Fruit fly (Drosophila melanogaster) whole organism, embryonic: ENCODE measurements around the gene Ufsp2.

ENCODE experiments used
- Adf1 ChIP-seq: fragments of 200-800 bp; sonication (Bioruptor generic); IDR thresholded peaks from 2 replicates; pipeline ENCODE4 v1.3.6; 2022; ENCODE audit warnings: missing biosample characterization, missing genetic modification characterization
- Antp ChIP-seq: fragments of 200-800 bp; sonication (Bioruptor generic); optimal IDR thresholded peaks from 3 replicates; lab custom pipeline; 2016; ENCODE audit warnings: missing biosample characterization, missing genetic modification characterization
- B-H2 ChIP-seq: fragments of 200-800 bp; sonication (Bioruptor generic); optimal IDR thresholded peaks from 2 replicates; lab custom pipeline; 2018; ENCODE audit warnings: missing biosample characterization, mild to moderate bottlenecking, missing genetic modification characterization
- CG11696 ChIP-seq: fragments of 200-800 bp; sonication (Bioruptor generic); IDR thresholded peaks from 2 replicates; pipeline ENCODE4 v1.3.6; 2022; ENCODE audit warnings: missing biosample characterization, missing genetic modification characterization
- CG11723 ChIP-seq: fragments of 200-800 bp; sonication (Bioruptor generic); optimal IDR thresholded peaks from 2 replicates; lab custom pipeline; 2017; ENCODE audit warnings: missing biosample characterization, mild to moderate bottlenecking, missing genetic modification characterization
- CG12942 ChIP-seq: fragments of 200-800 bp; sonication (Bioruptor generic); optimal IDR thresholded peaks from 3 replicates; lab custom pipeline; 2016; ENCODE audit warnings: missing biosample characterization, missing genetic modification characterization
- CG13894 ChIP-seq: fragments of 200-800 bp; sonication (Bioruptor generic); optimal IDR thresholded peaks from 3 replicates; lab custom pipeline; 2018; ENCODE audit warnings: missing biosample characterization, mild to moderate bottlenecking, missing genetic modification characterization, moderate library complexity
- CG15269 ChIP-seq: fragments of 200-800 bp; sonication (Bioruptor generic); optimal IDR thresholded peaks from 2 replicates; lab custom pipeline; 2018; ENCODE audit warnings: missing biosample characterization, mild to moderate bottlenecking, missing genetic modification characterization, moderate library complexity
- CG1603 ChIP-seq: fragments of 200-800 bp; sonication (Bioruptor generic); optimal IDR thresholded peaks from 2 replicates; lab custom pipeline; 2019; ENCODE audit warnings: missing biosample characterization, mild to moderate bottlenecking, missing genetic modification characterization, moderate library complexity
- CG16815 ChIP-seq: fragments of 200-800 bp; sonication (Bioruptor generic); optimal IDR thresholded peaks from 3 replicates; lab custom pipeline; 2017; ENCODE audit warnings: missing biosample characterization, mild to moderate bottlenecking, missing genetic modification characterization
- CG17186 ChIP-seq: fragments of 200-800 bp; sonication (Bioruptor generic); optimal IDR thresholded peaks from 3 replicates; lab custom pipeline; 2017; ENCODE audit warnings: missing biosample characterization, missing genetic modification reagents, missing genetic modification characterization
- CG17568 ChIP-seq: fragments of 200-800 bp; sonication (Bioruptor generic); optimal IDR thresholded peaks from 2 replicates; lab custom pipeline; 2018; ENCODE audit warnings: missing biosample characterization, mild to moderate bottlenecking, missing genetic modification characterization, moderate library complexity
- CG18262 ChIP-seq: fragments of 200-800 bp; optimal IDR thresholded peaks from 3 replicates; lab custom pipeline; 2019; ENCODE audit warnings: missing biosample characterization, mild to moderate bottlenecking, missing genetic modification characterization, moderate library complexity
- CG18764 ChIP-seq: fragments of 200-800 bp; sonication (Bioruptor generic); optimal IDR thresholded peaks from 3 replicates; lab custom pipeline; 2016; ENCODE audit warnings: missing biosample characterization, missing genetic modification characterization
- CG3065 ChIP-seq: fragments of 200-800 bp; sonication (Bioruptor generic); optimal IDR thresholded peaks from 2 replicates; lab custom pipeline; 2016; ENCODE audit warnings: missing biosample characterization, missing genetic modification characterization
- CG42726 ChIP-seq: fragments of 200-800 bp; sonication (Bioruptor generic); IDR thresholded peaks from 2 replicates; pipeline ENCODE4 v1.3.6; 2022; ENCODE audit warnings: missing biosample characterization, missing genetic modification characterization; ENCODE audit not compliant: partially characterized antibody
- CG4282 ChIP-seq: fragments of 200-800 bp; sonication (Bioruptor generic); optimal IDR thresholded peaks from 2 replicates; lab custom pipeline; 2016; ENCODE audit warnings: missing biosample characterization, missing genetic modification characterization
- CG4617 ChIP-seq: fragments of 200-800 bp; sonication (Bioruptor generic); optimal IDR thresholded peaks from 3 replicates; lab custom pipeline; 2016; ENCODE audit warnings: missing biosample characterization, missing genetic modification characterization, borderline replicate concordance
- CG6175 ChIP-seq: fragments of 200-800 bp; sonication (Bioruptor generic); IDR thresholded peaks from 3 replicates; pipeline ENCODE4 v1.3.6; 2022; ENCODE audit warnings: missing biosample characterization, missing genetic modification characterization
- CG6854 ChIP-seq: fragments of 200-800 bp; sonication (Bioruptor generic); optimal IDR thresholded peaks from 3 replicates; lab custom pipeline; 2017; ENCODE audit warnings: missing biosample characterization, mild to moderate bottlenecking, missing genetic modification characterization
- CG7786 ChIP-seq: fragments of 200-800 bp; sonication (Bioruptor generic); optimal IDR thresholded peaks from 2 replicates; lab custom pipeline; 2016; ENCODE audit warnings: missing biosample characterization, missing genetic modification characterization
- CG8359 ChIP-seq: fragments of 200-800 bp; sonication (Bioruptor generic); optimal IDR thresholded peaks from 2 replicates; lab custom pipeline; 2017; ENCODE audit warnings: missing biosample characterization, mild to moderate bottlenecking, missing genetic modification characterization, borderline replicate concordance
- CG9215 ChIP-seq: fragments of 200-800 bp; sonication (Bioruptor generic); IDR thresholded peaks from 2 replicates; pipeline ENCODE4 v1.3.6; 2022; ENCODE audit warnings: missing biosample characterization, missing genetic modification characterization
- CG9797 ChIP-seq: fragments of 200-800 bp; sonication (Bioruptor generic); optimal IDR thresholded peaks from 3 replicates; lab custom pipeline; 2018; ENCODE audit warnings: missing biosample characterization, mild to moderate bottlenecking, missing genetic modification characterization
- CoRest ChIP-seq: fragments of 200-800 bp; sonication (Bioruptor generic); optimal IDR thresholded peaks from 3 replicates; lab custom pipeline; 2018; ENCODE audit warnings: missing biosample characterization, mild to moderate bottlenecking, missing genetic modification characterization, moderate library complexity
- CrebB ChIP-seq: fragments of 200-800 bp; sonication (Bioruptor generic); optimal IDR thresholded peaks from 3 replicates; lab custom pipeline; 2018; ENCODE audit warnings: missing biosample characterization, mild to moderate bottlenecking, missing genetic modification characterization
- D19A ChIP-seq: fragments of 200-800 bp; optimal IDR thresholded peaks from 3 replicates; lab custom pipeline; 2019; ENCODE audit warnings: missing biosample characterization, mild to moderate bottlenecking, missing genetic modification characterization, moderate library complexity
- Deaf1 ChIP-seq: fragments of 200-800 bp; optimal IDR thresholded peaks from 3 replicates; lab custom pipeline; 2019; ENCODE audit warnings: missing biosample characterization, mild to moderate bottlenecking, missing genetic modification characterization, moderate library complexity
- Gug ChIP-seq: fragments of 200-800 bp; sonication (Bioruptor generic); IDR thresholded peaks from 4 replicates; pipeline ENCODE4 v1.3.6; 2022; ENCODE audit warnings: missing biosample characterization, missing genetic modification characterization
- HLH3B ChIP-seq: fragments of 200-800 bp; sonication (Bioruptor generic); IDR thresholded peaks from 2 replicates; pipeline ENCODE4 v1.3.6; 2022; ENCODE audit warnings: missing biosample characterization, missing genetic modification characterization
- Hey ChIP-seq: fragments of 200-800 bp; sonication (Bioruptor generic); optimal IDR thresholded peaks from 3 replicates; lab custom pipeline; 2018; ENCODE audit warnings: missing biosample characterization, mild to moderate bottlenecking, missing genetic modification characterization
- MESR4 ChIP-seq: fragments of 200-800 bp; sonication (Bioruptor generic); optimal IDR thresholded peaks from 2 replicates; lab custom pipeline; 2018; ENCODE audit warnings: missing biosample characterization, mild to moderate bottlenecking, missing genetic modification characterization, moderate library complexity
- Nf-YB ChIP-seq: fragments of 200-800 bp; sonication (Bioruptor generic); optimal IDR thresholded peaks from 3 replicates; lab custom pipeline; 2019; ENCODE audit warnings: missing biosample characterization, mild to moderate bottlenecking, missing genetic modification characterization, moderate library complexity
- NfI ChIP-seq: fragments of 200-800 bp; sonication (Bioruptor generic); optimal IDR thresholded peaks from 3 replicates; lab custom pipeline; 2018; ENCODE audit warnings: missing biosample characterization, mild to moderate bottlenecking, missing genetic modification characterization, moderate library complexity
- Six4 ChIP-seq: fragments of 200-800 bp; sonication (Bioruptor generic); optimal IDR thresholded peaks from 2 replicates; lab custom pipeline; 2016; ENCODE audit warnings: missing biosample characterization, missing genetic modification characterization
- Sox100B ChIP-seq: fragments of 200-800 bp; sonication (Bioruptor generic); optimal IDR thresholded peaks from 3 replicates; lab custom pipeline; 2018; ENCODE audit warnings: missing biosample characterization, mild to moderate bottlenecking, missing genetic modification characterization
- Stat92E ChIP-seq, 3 experiments: fragments of >200 bp in 2 of 3; fragments of 200-800 bp in 1 of 3; sonication (Bioruptor generic) in 1 of 3; optimal IDR thresholded peaks; 2 replicates each; lab custom pipeline; 2017 to 2019; ENCODE audit warnings: missing biosample characterization in 3 of 3, missing genetic modification characterization in 3 of 3, mild to moderate bottlenecking in 1 of 3, moderate library complexity in 1 of 3
- TFAM ChIP-seq: fragments of 200-800 bp; sonication (Bioruptor generic); optimal IDR thresholded peaks from 2 replicates; lab custom pipeline; 2017; ENCODE audit warnings: missing biosample characterization, missing genetic modification characterization, inconsistent platforms
- abd-A ChIP-seq: fragments of 200-800 bp; sonication (Bioruptor generic); optimal IDR thresholded peaks from 3 replicates; lab custom pipeline; 2019; ENCODE audit warnings: missing biosample characterization, mild to moderate bottlenecking, missing genetic modification characterization, moderate library complexity
- bowl ChIP-seq: fragments of 200-800 bp; sonication (Bioruptor generic); IDR thresholded peaks from 2 replicates; pipeline ENCODE4 v1.3.6; 2022; ENCODE audit warnings: missing biosample characterization, missing genetic modification characterization
- dimm ChIP-seq: fragments of 200-800 bp; sonication (Bioruptor generic); IDR thresholded peaks from 2 replicates; pipeline ENCODE4 v1.3.6; 2022; ENCODE audit warnings: missing biosample characterization, missing genetic modification characterization
- ewg ChIP-seq: fragments of 200-800 bp; sonication (Bioruptor generic); optimal IDR thresholded peaks from 3 replicates; lab custom pipeline; 2017; ENCODE audit warnings: mild to moderate bottlenecking, missing biosample characterization, missing genetic modification reagents, missing genetic modification characterization
- gfzf ChIP-seq: fragments of 200-800 bp; sonication (Bioruptor generic); optimal IDR thresholded peaks from 2 replicates; lab custom pipeline; 2016; ENCODE audit warnings: missing biosample characterization, mild to moderate bottlenecking, missing genetic modification characterization, moderate library complexity
- gt ChIP-seq: fragments of 200-800 bp; sonication (Bioruptor generic); IDR thresholded peaks from 2 replicates; pipeline ENCODE4 v1.3.6; 2022; ENCODE audit warnings: missing biosample characterization, missing genetic modification characterization
- ken ChIP-seq: fragments of 200-800 bp; sonication (Bioruptor generic); IDR thresholded peaks from 3 replicates; pipeline ENCODE4 v1.3.6; 2022; ENCODE audit warnings: missing biosample characterization, missing genetic modification characterization
- pros ChIP-seq: fragments of 200-800 bp; sonication (Bioruptor generic); optimal IDR thresholded peaks from 3 replicates; lab custom pipeline; 2019; ENCODE audit warnings: missing biosample characterization, mild to moderate bottlenecking, missing genetic modification characterization, moderate library complexity
- ro ChIP-seq: fragments of 200-800 bp; sonication (Bioruptor generic); IDR thresholded peaks from 2 replicates; pipeline ENCODE4 v1.3.6; 2022; ENCODE audit warnings: missing biosample characterization, missing genetic modification characterization
- sens ChIP-seq: fragments of 200-800 bp; sonication (Bioruptor generic); peaks from one replicate; lab custom pipeline; 2016; ENCODE audit warnings: missing biosample characterization, missing genetic modification characterization
- ttk ChIP-seq: fragments of 200-800 bp; sonication (Bioruptor generic); IDR thresholded peaks from 2 replicates; pipeline ENCODE4 v2.1.2; 2022; ENCODE audit warnings: missing biosample characterization, missing genetic modification characterization

Ufsp2 gene

DNA sequence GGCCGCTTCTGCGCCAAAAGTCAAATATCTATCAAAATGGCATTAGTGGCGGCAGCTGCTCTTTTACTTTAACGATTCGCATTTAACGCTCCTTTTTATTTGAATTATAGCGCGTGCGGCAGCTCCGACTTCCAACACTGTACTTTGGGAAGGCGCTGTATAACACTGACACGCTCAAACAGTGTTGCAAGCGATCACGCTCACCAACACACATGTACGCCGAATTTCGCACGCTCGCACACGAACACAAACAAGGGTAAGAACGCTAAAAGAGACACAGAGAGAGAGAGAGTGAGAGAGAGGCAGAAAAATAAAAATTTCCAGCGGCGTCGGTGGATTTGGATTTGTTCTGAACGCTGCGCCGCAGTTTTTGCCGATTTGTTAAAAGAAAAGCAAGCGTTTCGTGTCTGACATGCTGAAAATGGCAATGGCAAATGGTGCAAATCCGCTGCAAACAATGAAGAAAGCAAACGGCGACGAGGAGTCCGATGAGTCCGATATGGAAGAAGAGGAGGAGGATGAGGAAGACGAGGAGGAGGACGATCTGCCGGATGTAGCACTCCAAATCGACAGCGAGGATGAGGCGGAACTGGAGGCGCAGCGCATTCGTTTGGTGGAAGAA is 43.4 kb downstream of the Ufsp2 start, which contains the start of gene Phs (continued):
- TF ChIP-seq MESR4 (GFP tag; lab: Kevin White, UChicago) (peak; percentile 57), CrebB (tag; lab: Kevin White, UChicago) (peak; percentile 77), Nf-YB (GFP tag; lab: Kevin White, UChicago) (no peak), CG18262 (tag; lab: Kevin White, UChicago) (peak; percentile 38), CG4282 (GFP tag; lab: Kevin White, UChicago) (peak; percentile 86), CG6175 (GFP tag; lab: Robert Waterston, UW) (peak; percentile 82), sens (GFP tag; lab: Kevin White, UChicago) (peak; percentile 93), ken (GFP tag; lab: Robert Waterston, UW) (peak; percentile 94), CG12942 (GFP tag; lab: Kevin White, UChicago) (peak; percentile 86), TFAM (GFP tag; lab: Kevin White, UChicago) (no peak), CG4617 (GFP tag; lab: Kevin White, UChicago) (peak; percentile 70), dimm (GFP tag; lab: Robert Waterston, UW) (0 out of 2 replicates have a peak, but pooled peaks have one; percentile 24), CG6854 (GFP tag; lab: Kevin White, UChicago) (peak; percentile 7), CG9215 (GFP tag; lab: Robert Waterston, UW) (peak; percentile 74), CG17186 (peak; percentile 66), Sox100B (GFP tag; lab: Kevin White, UChicago) (peak; percentile 21), CG18764 (peak; percentile 79), HLH3B (GFP tag; lab: Robert Waterston, UW) (peak; percentile 70), Six4 (GFP tag; lab: Kevin White, UChicago) (peak; percentile 40), NfI (GFP tag; lab: Kevin White, UChicago) (peak; percentile 88), ttk (GFP tag; lab: Robert Waterston, UW) (peak; percentile 73), CG15269 (tag; lab: Kevin White, UChicago) (peak; percentile 47), D19A (tag; lab: Kevin White, UChicago) (no peak), CoRest (tag; lab: Kevin White, UChicago) (peak; percentile 57), CG13894 (tag; lab: Kevin White, UChicago) (peak; percentile 63), CG17568 (GFP tag; lab: Kevin White, UChicago) (peak; percentile 7), CG7786 (GFP tag; lab: Kevin White, UChicago) (peak; percentile 93), gfzf (GFP tag; lab: Kevin White, UChicago) (peak; percentile 35), abd-A (no peak), Antp (peak; percentile 93), CG8359 (GFP tag; lab: Kevin White, UChicago) (peak; percentile 11), Stat92E (GFP tag; optimal IDR thresholded peaks at IDR 0.05; lab: Kevin White, UChicago) (peak in 1 of 3 experiments; percentile 1), Adf1 (GFP tag; lab: Robert Waterston, UW) (peak; percentile 35; the same call in 1 of the 2 replicates), Hey (tag; lab: Kevin White, UChicago) (no peak), CG11723 (GFP tag; lab: Kevin White, UChicago) (peak; percentile 64), gt (GFP tag; lab: Robert Waterston, UW) (peak; percentile 12; the same call in 1 of the 2 replicates), CG9797 (peak; percentile 52), CG3065 (GFP tag; lab: Kevin White, UChicago) (peak; percentile 51), ewg (peak; percentile 82), Gug (peak; percentile 80), B-H2 (GFP tag; lab: Kevin White, UChicago) (peak; percentile 92), pros (GFP tag; lab: Kevin White, UChicago) (no peak), CG42726 (GFP tag; lab: Robert Waterston, UW) (no peak), CG16815 (GFP tag; lab: Kevin White, UChicago) (peak; percentile 83), bowl (GFP tag; lab: Robert Waterston, UW) (peak; percentile 28; the same call in 1 of the 2 replicates), ro (GFP tag; lab: Robert Waterston, UW) (no peak; the same call in 1 of the 2 replicates), Deaf1 (tag; lab: Kevin White, UChicago) (peak; percentile 24), CG1603 (tag; lab: Kevin White, UChicago) (peak; percentile 83), CG11696 (GFP tag; lab: Robert Waterston, UW) (no peak)
